Worm (Caenorhabditis elegans) whole organism, L2 larva: ENCODE measurements around the gene C46G7.5.

Source experiments
- C34F6.9 ChIP-seq: fragments of 150-350 bp; optimal IDR thresholded peaks from 2 replicates; lab custom pipeline; 2014; ENCODE audit warnings: missing biosample characterization, missing genetic modification characterization
- F13H6.1 ChIP-seq: sonication (generic microtip); optimal IDR thresholded peaks from 2 replicates; lab custom pipeline; 2016; ENCODE audit warnings: missing genetic modification characterization, missing compliant biosample characterization
- R02D3.7 ChIP-seq: fragments of 150-350 bp; optimal IDR thresholded peaks from 2 replicates; lab custom pipeline; 2014; ENCODE audit warnings: missing biosample characterization, missing genetic modification characterization
- Y55F3AM.14 ChIP-seq: fragments of 200-800 bp; sonication (Bioruptor generic); optimal IDR thresholded peaks from 2 replicates; lab custom pipeline; 2018; ENCODE audit warnings: mild to moderate bottlenecking, missing genetic modification characterization, missing compliant biosample characterization
- ZK546.5 ChIP-seq: sonication (generic microtip); optimal IDR thresholded peaks from 2 replicates; lab custom pipeline; 2017; ENCODE audit warnings: missing biosample characterization, missing genetic modification characterization
- alr-1 ChIP-seq: fragments of 150-350 bp; optimal IDR thresholded peaks from 2 replicates; lab custom pipeline; 2014; ENCODE audit warnings: missing biosample characterization, missing genetic modification characterization
- aly-2 ChIP-seq: fragments of 150-350 bp; optimal IDR thresholded peaks from 2 replicates; lab custom pipeline; 2014; ENCODE audit warnings: missing biosample characterization, missing genetic modification characterization
- ama-1 ChIP-seq: fragments of 150-350 bp; optimal IDR thresholded peaks from 2 replicates; lab custom pipeline; 2018; ENCODE audit warnings: inconsistent platforms
- ceh-16 ChIP-seq: fragments of 150-350 bp; optimal IDR thresholded peaks from 2 replicates; lab custom pipeline; 2014; ENCODE audit warnings: missing biosample characterization, missing genetic modification characterization
- crh-2 ChIP-seq: sonication (generic microtip); optimal IDR thresholded peaks from 2 replicates; lab custom pipeline; 2017; ENCODE audit warnings: missing biosample characterization, missing genetic modification characterization
- dmd-4 ChIP-seq: sonication (generic microtip); optimal IDR thresholded peaks from 2 replicates; lab custom pipeline; 2017; ENCODE audit warnings: missing biosample characterization, missing genetic modification characterization
- egl-27 ChIP-seq: sonication (generic microtip); optimal IDR thresholded peaks from 3 replicates; lab custom pipeline; 2017; ENCODE audit warnings: missing biosample characterization, missing genetic modification reagents, missing genetic modification characterization
- fos-1 ChIP-seq: fragments of 150-350 bp; optimal IDR thresholded peaks from 2 replicates; lab custom pipeline; 2014; ENCODE audit warnings: missing biosample characterization, missing genetic modification characterization
- gmeb-1 ChIP-seq: fragments of 150-350 bp; optimal IDR thresholded peaks from 2 replicates; lab custom pipeline; 2014; ENCODE audit warnings: missing biosample characterization, missing genetic modification characterization
- lin-11 ChIP-seq: fragments of 150-350 bp; sonication (generic microtip); optimal IDR thresholded peaks from 2 replicates; lab custom pipeline; 2014; ENCODE audit warnings: missing biosample characterization, missing genetic modification characterization, inconsistent platforms, mixed read lengths
- lin-39 ChIP-seq: fragments of 150-350 bp; optimal IDR thresholded peaks from 2 replicates; lab custom pipeline; 2014; ENCODE audit warnings: missing biosample characterization, missing genetic modification reagents, missing genetic modification characterization
- lsy-2 ChIP-seq, 2 experiments: fragments of 150-350 bp in 1 of 2; sonication (generic microtip) in 1 of 2; optimal IDR thresholded peaks; 2 replicates each; lab custom pipeline; 2014 to 2017; ENCODE audit warnings: missing biosample characterization in 2 of 2, missing genetic modification characterization in 2 of 2
- mab-5 ChIP-seq: fragments of 150-350 bp; optimal IDR thresholded peaks from 2 replicates; lab custom pipeline; 2014; ENCODE audit warnings: missing biosample characterization, missing genetic modification characterization
- mdl-1 ChIP-seq, 2 experiments: fragments of 150-350 bp in 1 of 2; sonication (generic microtip) in 1 of 2; optimal IDR thresholded peaks; 2 replicates each; lab custom pipeline; 2017; ENCODE audit warnings: missing biosample characterization in 2 of 2, missing genetic modification characterization in 2 of 2
- nhr-11 ChIP-seq: fragments of 150-350 bp; optimal IDR thresholded peaks from 2 replicates; lab custom pipeline; 2014; ENCODE audit warnings: missing biosample characterization, missing genetic modification characterization
- nhr-129 ChIP-seq: fragments of 150-350 bp; optimal IDR thresholded peaks from 2 replicates; lab custom pipeline; 2014; ENCODE audit warnings: missing biosample characterization, missing genetic modification characterization
- nhr-21 ChIP-seq: fragments of 150-350 bp; optimal IDR thresholded peaks from 2 replicates; lab custom pipeline; 2014; ENCODE audit warnings: missing biosample characterization, missing genetic modification characterization
- nhr-23 ChIP-seq: fragments of 150-350 bp; optimal IDR thresholded peaks from 2 replicates; lab custom pipeline; 2014; ENCODE audit warnings: missing biosample characterization, missing genetic modification reagents, missing genetic modification characterization
- nhr-237 ChIP-seq: fragments of 150-350 bp; optimal IDR thresholded peaks from 2 replicates; lab custom pipeline; 2014; ENCODE audit warnings: missing biosample characterization, missing genetic modification characterization
- nhr-25 ChIP-seq: fragments of 150-350 bp; sonication (generic microtip); optimal IDR thresholded peaks from 3 replicates; lab custom pipeline; 2014; ENCODE audit warnings: missing biosample characterization, missing genetic modification characterization
- nhr-6 ChIP-seq: fragments of 150-350 bp; optimal IDR thresholded peaks from 2 replicates; lab custom pipeline; 2014; ENCODE audit warnings: missing biosample characterization, missing genetic modification characterization
- nhr-77 ChIP-seq: fragments of 150-350 bp; optimal IDR thresholded peaks from 2 replicates; lab custom pipeline; 2014; ENCODE audit warnings: missing biosample characterization, missing genetic modification characterization
- peb-1 ChIP-seq: fragments of 150-350 bp; optimal IDR thresholded peaks from 2 replicates; lab custom pipeline; 2014; ENCODE audit warnings: missing biosample characterization, missing genetic modification characterization
- sem-4 ChIP-seq: fragments of 150-350 bp; optimal IDR thresholded peaks from 2 replicates; lab custom pipeline; 2014; ENCODE audit warnings: missing biosample characterization, missing genetic modification reagents, missing genetic modification characterization
- skn-1 ChIP-seq: sonication (generic microtip); optimal IDR thresholded peaks from 2 replicates; lab custom pipeline; 2017; ENCODE audit warnings: missing biosample characterization, missing genetic modification characterization
- sma-3 ChIP-seq: sonication (generic microtip); optimal IDR thresholded peaks from 2 replicates; lab custom pipeline; 2016; ENCODE audit warnings: missing genetic modification reagents, missing genetic modification characterization, missing compliant biosample characterization
- sma-9 ChIP-seq, 2 experiments: fragments of 150-350 bp in 1 of 2; sonication (generic microtip) in 1 of 2; optimal IDR thresholded peaks; 2 replicates each; lab custom pipeline; 2014 to 2016; ENCODE audit warnings: missing genetic modification characterization in 2 of 2, mild to moderate bottlenecking in 1 of 2, missing biosample characterization in 1 of 2, missing compliant biosample characterization in 1 of 2, missing genetic modification reagents in 1 of 2, moderate library complexity in 1 of 2
- unc-55 ChIP-seq: fragments of 150-350 bp; sonication (generic microtip); optimal IDR thresholded peaks from 3 replicates; lab custom pipeline; 2014; ENCODE audit warnings: missing biosample characterization, missing genetic modification reagents, missing genetic modification characterization
- zag-1 ChIP-seq: fragments of 150-350 bp; optimal IDR thresholded peaks from 2 replicates; lab custom pipeline; 2014; ENCODE audit warnings: missing biosample characterization, missing genetic modification characterization

C46G7.5 gene

DNA sequence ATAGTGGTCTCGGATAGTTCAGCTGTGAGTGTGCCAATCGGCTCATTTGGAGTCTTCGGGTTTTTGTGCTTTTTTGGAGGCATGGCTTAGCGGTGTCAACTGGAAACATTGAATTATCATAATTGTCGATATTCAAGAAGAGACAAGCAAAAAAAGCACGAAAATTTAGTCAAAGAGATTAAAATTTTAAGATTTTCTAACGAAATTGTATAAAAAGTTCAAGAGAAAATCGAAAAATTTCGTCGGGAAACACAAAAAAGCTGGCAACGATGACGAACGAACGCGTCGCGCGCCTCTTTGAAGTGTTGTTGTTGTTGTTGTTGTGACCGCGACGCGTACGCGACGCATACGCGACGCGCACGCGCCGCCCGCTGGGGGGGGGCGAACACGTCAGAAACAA is at the start of gene C46G7.5:
TSS of gene C46G7.5 (minus strand) at position 101 of the 400 bp plus-strand sequence.
- TF ChIP-seq nhr-11 (tag; lab: Kevin White, UChicago) (no peak), lin-11 (tag; lab: Kevin White, UChicago) (no peak), lsy-2 (tag; optimal IDR thresholded peaks at IDR 0.05; lab: Kevin White, UChicago) (no peak)

DNA sequence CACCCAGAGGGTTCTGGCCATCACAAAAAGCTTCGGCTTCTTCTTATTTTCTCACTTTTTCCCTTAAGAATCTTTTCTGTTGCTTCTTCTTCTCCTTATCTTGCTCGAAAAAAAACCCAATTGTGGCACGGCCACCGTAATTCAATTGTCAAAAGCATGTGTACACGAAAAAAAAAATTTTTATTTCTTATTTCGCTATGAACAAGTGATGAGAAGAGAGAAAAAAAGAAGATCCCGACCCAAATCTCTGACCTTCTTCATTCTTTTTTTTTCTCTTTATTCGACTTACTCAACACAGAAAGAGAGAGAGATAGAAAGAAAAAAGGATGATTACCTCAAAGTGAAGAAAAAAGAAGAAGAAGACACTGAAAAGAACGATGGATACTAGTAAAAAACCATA is 49.5 kb upstream of the C46G7.5 start:
- peak; percentile 11 for TF ChIP-seq zag-1 (tag; lab: Kevin White, UChicago)
- no peak for TF ChIP-seq Y55F3AM.14 (GFP tag; lab: Kevin White, UChicago)
- no peak for TF ChIP-seq egl-27
- peak; percentile 28 for TF ChIP-seq F13H6.1
- peak; percentile 14 for TF ChIP-seq unc-55 (GFP tag; lab: Kevin White, UChicago)
- no peak for TF ChIP-seq aly-2 (tag; lab: Kevin White, UChicago)
- TF ChIP-seq C34F6.9 (tag; lab: Kevin White, UChicago), result peak; percentile 48
- TF ChIP-seq lsy-2 (tag; optimal IDR thresholded peaks at IDR 0.05; lab: Kevin White, UChicago), result peak in 1 of 2 experiments; percentile 41
- TF ChIP-seq, all 48 proteins: peak for 5

DNA sequence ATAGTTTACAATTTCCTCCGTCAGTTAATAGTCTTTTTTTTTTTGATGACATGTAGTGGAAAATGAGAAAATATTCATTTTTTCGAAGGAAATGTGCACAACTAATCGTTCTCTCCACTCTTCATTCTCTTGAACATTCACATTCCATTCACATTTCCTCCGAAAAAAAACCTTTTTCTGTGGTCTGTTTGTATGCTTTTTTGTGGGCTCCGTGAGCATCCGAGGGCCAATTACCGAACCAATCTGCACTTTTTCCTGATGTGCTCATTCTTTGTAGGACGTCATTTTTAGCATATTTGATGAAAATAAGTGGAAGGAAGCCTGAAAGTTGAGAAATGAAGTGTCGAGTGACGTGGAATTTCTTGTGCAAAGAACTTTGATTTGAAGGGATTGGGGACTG is 48.3 kb upstream of the C46G7.5 start:
- no peak for TF ChIP-seq nhr-129 (tag; lab: Kevin White, UChicago)
- no peak for TF ChIP-seq egl-27
- no peak for TF ChIP-seq dmd-4 (tag; lab: Kevin White, UChicago)
- TF ChIP-seq Y55F3AM.14 (GFP tag; lab: Kevin White, UChicago), result no peak
- no peak for TF ChIP-seq ZK546.5 (tag; lab: Kevin White, UChicago)
- TF ChIP-seq gmeb-1 (tag; lab: Kevin White, UChicago), result no peak
- no peak for TF ChIP-seq nhr-21 (tag; lab: Kevin White, UChicago)
- TF ChIP-seq sma-9 (GFP tag; optimal IDR thresholded peaks at IDR 0.05; lab: Kevin White, UChicago), result no peak
- no peak for TF ChIP-seq sma-9 (tag; optimal IDR thresholded peaks at IDR 0.05; lab: Kevin White, UChicago)
- no peak for TF ChIP-seq R02D3.7 (tag; lab: Kevin White, UChicago)
- TF ChIP-seq crh-2 (tag; lab: Kevin White, UChicago), result no peak
- TF ChIP-seq fos-1 (tag; lab: Kevin White, UChicago), result no peak
- TF ChIP-seq skn-1 (tag; lab: Kevin White, UChicago), result no peak
- TF ChIP-seq nhr-77 (tag; lab: Kevin White, UChicago), result no peak
- TF ChIP-seq sem-4 (tag; lab: Kevin White, UChicago), result no peak
- TF ChIP-seq alr-1, result no peak
- TF ChIP-seq ama-1 (lab: Kevin White, UChicago), result no peak
- TF ChIP-seq lin-11 (tag; lab: Kevin White, UChicago), result no peak
- TF ChIP-seq nhr-11 (tag; lab: Kevin White, UChicago), result no peak
- no peak for TF ChIP-seq ceh-16 (tag; lab: Kevin White, UChicago)
- TF ChIP-seq, all 48 proteins: peak for 0

DNA sequence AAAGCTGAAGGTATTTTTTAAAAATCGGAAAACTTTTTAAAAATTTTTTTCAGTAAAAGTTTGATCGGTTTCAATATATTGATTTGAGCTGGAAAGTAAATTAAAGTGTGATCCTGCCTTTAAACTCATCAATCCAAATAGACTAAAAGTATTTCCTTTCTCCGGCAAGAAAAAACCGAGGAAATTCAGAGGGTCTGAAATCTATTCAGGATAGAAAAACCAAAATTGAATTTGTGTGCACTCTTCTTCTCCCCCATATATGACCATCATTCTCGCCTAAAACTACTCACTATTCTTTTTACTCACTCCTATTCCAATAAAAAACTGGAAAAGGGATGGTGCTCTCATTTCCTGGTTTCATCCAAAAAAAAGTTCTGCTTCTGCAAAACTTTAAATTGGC is 43.4 kb upstream of the C46G7.5 start:
- TF ChIP-seq sma-9 (GFP tag; optimal IDR thresholded peaks at IDR 0.05; lab: Kevin White, UChicago) (peak; percentile 33), sma-9 (tag; optimal IDR thresholded peaks at IDR 0.05; lab: Kevin White, UChicago) (no peak), peb-1 (tag; lab: Kevin White, UChicago) (no peak), egl-27 (no peak), lin-39 (tag; lab: Kevin White, UChicago) (no peak)
- TF ChIP-seq, all 48 proteins: peak for 1

DNA sequence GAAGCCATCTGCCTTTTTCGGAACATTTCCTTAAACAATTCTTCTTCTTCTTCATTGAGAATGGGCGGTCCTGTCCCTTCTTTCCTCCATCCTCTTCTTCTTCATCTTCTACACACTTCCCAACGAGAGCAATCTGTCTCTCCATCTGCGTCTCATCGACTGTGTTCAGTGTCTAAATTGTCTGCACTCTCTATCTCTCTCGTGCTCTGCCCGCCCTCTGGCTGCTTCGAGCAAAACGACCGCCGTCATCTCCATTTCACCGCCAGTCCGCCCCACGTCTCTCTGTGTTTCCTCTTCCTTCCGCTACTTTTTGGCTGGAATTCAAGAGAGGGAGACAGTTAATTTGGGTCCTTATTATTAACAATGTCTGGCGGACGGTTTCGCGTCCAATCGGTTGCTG is 42.0 kb upstream of the C46G7.5 start:
- TF ChIP-seq sma-3 (GFP tag; lab: Kevin White, UChicago), result no peak
- TF ChIP-seq nhr-129 (tag; lab: Kevin White, UChicago), result peak; percentile 15
- peak; percentile 40 for TF ChIP-seq unc-55 (GFP tag; lab: Kevin White, UChicago)
- TF ChIP-seq F13H6.1, result peak; percentile 4
- peak; percentile 31 for TF ChIP-seq C34F6.9 (tag; lab: Kevin White, UChicago)
- TF ChIP-seq lin-11 (tag; lab: Kevin White, UChicago), result no peak
- no peak for TF ChIP-seq nhr-25 (tag; lab: Kevin White, UChicago)
- TF ChIP-seq sma-9 (GFP tag; optimal IDR thresholded peaks at IDR 0.05; lab: Kevin White, UChicago), result peak; percentile 39
- TF ChIP-seq sma-9 (tag; optimal IDR thresholded peaks at IDR 0.05; lab: Kevin White, UChicago), result no peak
- TF ChIP-seq nhr-237 (tag; lab: Kevin White, UChicago), result no peak
- no peak for TF ChIP-seq gmeb-1 (tag; lab: Kevin White, UChicago)
- TF ChIP-seq lsy-2 (tag; optimal IDR thresholded peaks at IDR 0.05; lab: Kevin White, UChicago), result peak in 1 of 2 experiments; percentile 22
- TF ChIP-seq mab-5 (tag; lab: Kevin White, UChicago), result no peak
- no peak for TF ChIP-seq zag-1 (tag; lab: Kevin White, UChicago)
- TF ChIP-seq nhr-6 (tag; lab: Kevin White, UChicago), result no peak
- TF ChIP-seq crh-2 (tag; lab: Kevin White, UChicago), result peak; percentile 11
- no peak for TF ChIP-seq ZK546.5 (tag; lab: Kevin White, UChicago)
- TF ChIP-seq nhr-23 (tag; lab: Kevin White, UChicago), result no peak
- no peak for TF ChIP-seq mdl-1 (tag; optimal IDR thresholded peaks at IDR 0.05; lab: Kevin White, UChicago)
